Fruit fly (Drosophila melanogaster) whole organism, embryonic: ENCODE data around the gene mRpL46.
A peak's percentile ranks its signal among the peaks of the same experiment; 100 is the strongest.

Experiments
- Abd-B ChIP-seq: fragments of 200-800 bp; sonication (Bioruptor generic); optimal IDR thresholded peaks from 2 replicates; lab custom pipeline; 2018; ENCODE audit warnings: missing biosample characterization, mild to moderate bottlenecking, missing genetic modification characterization, moderate library complexity
- Atf3 ChIP-seq: fragments of 200-800 bp; sonication (Bioruptor generic); optimal IDR thresholded peaks from 3 replicates; lab custom pipeline; 2016; ENCODE audit warnings: missing biosample characterization, missing genetic modification characterization
- B-H2 ChIP-seq: fragments of 200-800 bp; sonication (Bioruptor generic); optimal IDR thresholded peaks from 2 replicates; lab custom pipeline; 2018; ENCODE audit warnings: missing biosample characterization, mild to moderate bottlenecking, missing genetic modification characterization
- CG10654 ChIP-seq: fragments of 200-800 bp; sonication (Bioruptor generic); optimal IDR thresholded peaks from 2 replicates; lab custom pipeline; 2016; ENCODE audit warnings: missing biosample characterization, missing genetic modification characterization
- CG11456 ChIP-seq: fragments of 200-800 bp; sonication (Bioruptor generic); IDR thresholded peaks from 3 replicates; pipeline ENCODE4 v1.3.6; 2022; ENCODE audit warnings: missing biosample characterization, missing genetic modification characterization
- CG12104 ChIP-seq: fragments of 200-800 bp; sonication (Bioruptor generic); optimal IDR thresholded peaks from 3 replicates; lab custom pipeline; 2016; ENCODE audit warnings: missing biosample characterization, missing genetic modification characterization
- CG13424 ChIP-seq: fragments of 200-800 bp; sonication (Bioruptor generic); optimal IDR thresholded peaks from 2 replicates; lab custom pipeline; 2019; ENCODE audit warnings: missing biosample characterization, mild to moderate bottlenecking, missing genetic modification characterization, moderate library complexity
- CG13624 ChIP-seq: fragments of 200-800 bp; sonication (Bioruptor generic); optimal IDR thresholded peaks from 2 replicates; lab custom pipeline; 2016; ENCODE audit warnings: missing biosample characterization, missing genetic modification characterization
- CG14441 ChIP-seq: fragments of 200-800 bp; sonication (Bioruptor generic); IDR thresholded peaks from 2 replicates; pipeline ENCODE4 v1.3.6; 2022; ENCODE audit warnings: missing biosample characterization, missing genetic modification characterization
- CG15514 ChIP-seq: fragments of 200-800 bp; sonication (Bioruptor generic); optimal IDR thresholded peaks from 3 replicates; lab custom pipeline; 2017; ENCODE audit warnings: missing biosample characterization, missing genetic modification characterization, mild to moderate bottlenecking, moderate library complexity, missing genetic modification reagents
- CG17568 ChIP-seq: fragments of 200-800 bp; sonication (Bioruptor generic); optimal IDR thresholded peaks from 2 replicates; lab custom pipeline; 2018; ENCODE audit warnings: missing biosample characterization, mild to moderate bottlenecking, missing genetic modification characterization, moderate library complexity
- CG30020 ChIP-seq: fragments of 200-800 bp; optimal IDR thresholded peaks from 2 replicates; lab custom pipeline; 2019; ENCODE audit warnings: missing biosample characterization, mild to moderate bottlenecking, missing genetic modification characterization, moderate library complexity
- CG31365 ChIP-seq: fragments of 200-800 bp; sonication (Bioruptor generic); optimal IDR thresholded peaks from 2 replicates; lab custom pipeline; 2018; ENCODE audit warnings: missing biosample characterization, mild to moderate bottlenecking, missing genetic modification characterization
- CG34422 ChIP-seq: fragments of 200-800 bp; sonication (Bioruptor generic); IDR thresholded peaks from 3 replicates; pipeline ENCODE4 v1.3.6; 2022; ENCODE audit warnings: missing biosample characterization, missing genetic modification characterization
- CG5180 ChIP-seq: fragments of 200-800 bp; sonication (Bioruptor generic); optimal IDR thresholded peaks from 3 replicates; lab custom pipeline; 2017; ENCODE audit warnings: missing biosample characterization, missing genetic modification characterization, mild to moderate bottlenecking, moderate library complexity, missing genetic modification reagents
- CG6175 ChIP-seq: fragments of 200-800 bp; sonication (Bioruptor generic); IDR thresholded peaks from 3 replicates; pipeline ENCODE4 v1.3.6; 2022; ENCODE audit warnings: missing biosample characterization, missing genetic modification characterization
- CG6254 ChIP-seq: fragments of 200-800 bp; sonication (Bioruptor generic); optimal IDR thresholded peaks from 3 replicates; lab custom pipeline; 2017; ENCODE audit warnings: mild to moderate bottlenecking, missing biosample characterization, missing genetic modification reagents, missing genetic modification characterization
- CG6689 ChIP-seq: fragments of 200-800 bp; sonication (Bioruptor generic); IDR thresholded peaks from 2 replicates; pipeline ENCODE4 v1.3.6; 2022; ENCODE audit warnings: missing biosample characterization, missing genetic modification characterization
- CG8924 ChIP-seq: fragments of 200-800 bp; optimal IDR thresholded peaks from 3 replicates; lab custom pipeline; 2019; ENCODE audit warnings: missing biosample characterization, mild to moderate bottlenecking, missing genetic modification characterization, moderate library complexity
- CG9215 ChIP-seq: fragments of 200-800 bp; sonication (Bioruptor generic); IDR thresholded peaks from 2 replicates; pipeline ENCODE4 v1.3.6; 2022; ENCODE audit warnings: missing biosample characterization, missing genetic modification characterization
- CG9727 ChIP-seq: fragments of 200-800 bp; sonication (Bioruptor generic); optimal IDR thresholded peaks from 3 replicates; lab custom pipeline; 2017; ENCODE audit warnings: missing biosample characterization, mild to moderate bottlenecking, missing genetic modification characterization
- CG9797 ChIP-seq: fragments of 200-800 bp; sonication (Bioruptor generic); optimal IDR thresholded peaks from 3 replicates; lab custom pipeline; 2018; ENCODE audit warnings: missing biosample characterization, mild to moderate bottlenecking, missing genetic modification characterization
- CG9876 ChIP-seq: fragments of 200-800 bp; sonication (Bioruptor generic); optimal IDR thresholded peaks from 2 replicates; lab custom pipeline; 2016; ENCODE audit warnings: missing biosample characterization, missing genetic modification characterization
- CHES-1-like ChIP-seq: fragments of 200-800 bp; sonication (Bioruptor generic); optimal IDR thresholded peaks from 2 replicates; lab custom pipeline; 2016; ENCODE audit warnings: missing biosample characterization, missing genetic modification characterization
- Fer1 ChIP-seq: fragments of 200-800 bp; sonication (Bioruptor generic); optimal IDR thresholded peaks from 2 replicates; lab custom pipeline; 2017; ENCODE audit warnings: missing biosample characterization, mild to moderate bottlenecking, missing genetic modification characterization
- Fer3 ChIP-seq: fragments of 200-800 bp; sonication (Bioruptor generic); optimal IDR thresholded peaks from 2 replicates; lab custom pipeline; 2018; ENCODE audit warnings: missing biosample characterization, mild to moderate bottlenecking, missing genetic modification characterization, moderate library complexity
- GATAe ChIP-seq: fragments of 200-800 bp; sonication (Bioruptor generic); conservative IDR thresholded peaks from 2 replicates; pipeline ENCODE4 v1.3.6; 2022; ENCODE audit warnings: missing biosample characterization, missing genetic modification characterization
- HLH3B ChIP-seq: fragments of 200-800 bp; sonication (Bioruptor generic); IDR thresholded peaks from 2 replicates; pipeline ENCODE4 v1.3.6; 2022; ENCODE audit warnings: missing biosample characterization, missing genetic modification characterization
- HLHmδ ChIP-seq: fragments of 200-800 bp; sonication (Bioruptor generic); optimal IDR thresholded peaks from 2 replicates; lab custom pipeline; 2018; ENCODE audit warnings: missing biosample characterization, mild to moderate bottlenecking, missing genetic modification characterization, moderate library complexity
- HmgZ ChIP-seq: fragments of 200-800 bp; sonication (Bioruptor generic); optimal IDR thresholded peaks from 2 replicates; lab custom pipeline; 2018; ENCODE audit warnings: missing biosample characterization, mild to moderate bottlenecking, missing genetic modification characterization
- Rx ChIP-seq: fragments of 200-800 bp; sonication (Bioruptor generic); IDR thresholded peaks from 2 replicates; pipeline ENCODE4 v1.3.6; 2022; ENCODE audit warnings: missing biosample characterization, missing genetic modification characterization
- Scr ChIP-seq: fragments of 200-800 bp; sonication (Bioruptor generic); IDR thresholded peaks from 2 replicates; pipeline ENCODE4 v1.3.6; 2022; ENCODE audit warnings: missing biosample characterization, missing genetic modification characterization; ENCODE audit not compliant: partially characterized antibody
- Sox102F ChIP-seq: fragments of 200-800 bp; sonication (Bioruptor generic); optimal IDR thresholded peaks from 2 replicates; lab custom pipeline; 2018; ENCODE audit warnings: missing biosample characterization, mild to moderate bottlenecking, missing genetic modification characterization, moderate library complexity
- Taf1 ChIP-seq: fragments of 200-800 bp; sonication (Bioruptor generic); IDR thresholded peaks from 2 replicates; pipeline ENCODE4 v1.3.6; 2022; ENCODE audit warnings: missing biosample characterization, missing genetic modification characterization
- ash1 ChIP-seq: fragments of 200-800 bp; sonication (Bioruptor generic); optimal IDR thresholded peaks from 2 replicates; lab custom pipeline; 2018; ENCODE audit warnings: missing biosample characterization, mild to moderate bottlenecking, missing genetic modification characterization
- bowl ChIP-seq: fragments of 200-800 bp; sonication (Bioruptor generic); IDR thresholded peaks from 2 replicates; pipeline ENCODE4 v1.3.6; 2022; ENCODE audit warnings: missing biosample characterization, missing genetic modification characterization
- caup ChIP-seq: fragments of 200-800 bp; sonication (Bioruptor generic); optimal IDR thresholded peaks from 3 replicates; lab custom pipeline; 2017; ENCODE audit warnings: missing biosample characterization, mild to moderate bottlenecking, missing genetic modification characterization, moderate library complexity; ENCODE audit not compliant: severe bottlenecking
- chm ChIP-seq: fragments of 200-800 bp; sonication (Bioruptor generic); IDR thresholded peaks from 2 replicates; pipeline ENCODE4 v1.3.6; 2022; ENCODE audit warnings: missing biosample characterization, missing genetic modification characterization
- crp ChIP-seq, 2 experiments: fragments of 200-800 bp; sonication (Bioruptor generic); optimal IDR thresholded peaks; 2 replicates in 1 of 2; 3 replicates in 1 of 2; lab custom pipeline; 2017; ENCODE audit warnings: missing biosample characterization in 2 of 2, missing genetic modification characterization in 2 of 2, mild to moderate bottlenecking in 1 of 2, moderate library complexity in 1 of 2
- eyg ChIP-seq: fragments of 200-800 bp; sonication (Bioruptor generic); optimal IDR thresholded peaks from 3 replicates; lab custom pipeline; 2016; ENCODE audit warnings: missing biosample characterization, missing genetic modification characterization
- grn ChIP-seq: fragments of 200-800 bp; sonication (Bioruptor generic); optimal IDR thresholded peaks from 3 replicates; lab custom pipeline; 2017; ENCODE audit warnings: missing biosample characterization, missing genetic modification characterization
- hb ChIP-seq: fragments of 200-800 bp; sonication (Bioruptor generic); IDR thresholded peaks from 3 replicates; pipeline ENCODE4 v1.3.6; 2022; ENCODE audit warnings: missing biosample characterization, missing genetic modification characterization; ENCODE audit not compliant: partially characterized antibody
- jumu ChIP-seq: fragments of 200-800 bp; sonication (Bioruptor generic); optimal IDR thresholded peaks from 3 replicates; lab custom pipeline; 2016; ENCODE audit warnings: missing biosample characterization, missing genetic modification characterization
- kah ChIP-seq: fragments of 200-800 bp; sonication (Bioruptor generic); optimal IDR thresholded peaks from 2 replicates; lab custom pipeline; 2018; ENCODE audit warnings: missing biosample characterization, mild to moderate bottlenecking, missing genetic modification characterization
- knrl ChIP-seq: fragments of 200-800 bp; sonication (Bioruptor generic); IDR thresholded peaks from 3 replicates; pipeline ENCODE4 v1.3.6; 2022; ENCODE audit warnings: missing biosample characterization, missing genetic modification characterization; ENCODE audit not compliant: partially characterized antibody
- vnd ChIP-seq: fragments of 200-800 bp; sonication (Bioruptor generic); IDR thresholded peaks from 3 replicates; pipeline ENCODE4 v1.3.6; 2022; ENCODE audit warnings: missing biosample characterization, missing genetic modification characterization; ENCODE audit not compliant: partially characterized antibody
- zfh1 ChIP-seq: fragments of 200-800 bp; sonication (Bioruptor generic); IDR thresholded peaks from 3 replicates; pipeline ENCODE4 v1.3.6; 2022; ENCODE audit warnings: missing biosample characterization, missing genetic modification characterization

Gene mRpL46

DNA sequence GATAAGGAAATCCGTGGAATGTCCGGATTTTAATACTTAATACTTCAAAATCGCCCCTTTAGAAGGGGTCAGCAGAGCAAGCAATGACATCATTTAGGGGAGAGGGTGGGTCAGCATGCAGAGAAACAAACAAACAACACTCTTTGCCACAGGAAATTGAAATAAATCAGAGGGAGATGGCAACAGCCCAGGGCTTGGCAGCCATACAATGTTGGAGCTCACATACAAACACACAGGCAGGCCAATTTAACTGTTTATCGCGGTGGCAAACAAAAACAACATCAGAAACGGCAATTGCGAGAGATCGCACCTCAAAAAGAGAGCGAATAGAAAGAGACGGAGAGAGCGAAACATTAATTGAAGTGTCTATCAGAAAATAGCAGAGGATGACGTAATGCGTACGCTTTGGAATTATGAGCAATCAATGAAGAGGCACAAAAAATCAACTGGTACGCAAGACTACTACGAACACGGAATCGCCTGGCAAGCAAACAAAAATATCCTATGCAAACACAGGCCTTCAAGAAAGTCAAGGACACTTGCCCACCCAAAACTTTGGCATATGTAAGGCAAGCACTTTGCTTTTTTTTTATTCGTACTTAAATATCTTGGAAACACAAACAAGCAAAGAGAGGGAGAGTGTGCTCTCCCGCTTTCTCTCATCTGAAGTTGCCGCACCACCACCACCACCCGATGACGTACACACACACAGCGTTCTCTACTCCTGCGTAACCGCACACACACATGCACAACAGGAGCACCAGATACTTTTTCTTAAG, 17.1 kb downstream of the mRpL46 start (continued):
- peak; percentile 9 for TF ChIP-seq kah (GFP tag; lab: Kevin White, UChicago)
- peak; percentile 47 for TF ChIP-seq CG5180 (GFP tag; lab: Kevin White, UChicago)
- no peak for TF ChIP-seq CG31365
- TF ChIP-seq Sox102F (GFP tag; lab: Kevin White, UChicago) = no peak
- TF ChIP-seq Abd-B (GFP tag; lab: Kevin White, UChicago) = peak; percentile 21
- TF ChIP-seq Scr (GFP tag; lab: Robert Waterston, UW) = 0 out of 2 replicates have a peak, but pooled peaks have one; percentile 28
- TF ChIP-seq vnd (GFP tag; lab: Robert Waterston, UW) = 0 out of 3 replicates have a peak, but pooled peaks have one; percentile 14
- TF ChIP-seq HmgZ = peak; percentile 56
- TF ChIP-seq CG12104 (GFP tag; lab: Kevin White, UChicago) = peak; percentile 14
- TF ChIP-seq jumu (GFP tag; lab: Kevin White, UChicago) = no peak
- peak; percentile 7 for TF ChIP-seq Fer3 (tag; lab: Kevin White, UChicago)
- TF ChIP-seq bowl = peak; percentile 48; the same call in 1 of the 2 replicates
- peak; percentile 63; the same call in 2 of the 3 replicates for TF ChIP-seq CG34422
- peak; percentile 49 for TF ChIP-seq CG15514 (GFP tag; lab: Kevin White, UChicago)
- TF ChIP-seq CG10654 (GFP tag; lab: Kevin White, UChicago) = no peak
- peak; percentile 32 for TF ChIP-seq CHES-1-like (GFP tag; lab: Kevin White, UChicago)
- TF ChIP-seq CG6689 = 0 out of 2 replicates have a peak, but pooled peaks have one; percentile 11
- TF ChIP-seq Taf1 (GFP tag; lab: Robert Waterston, UW) = no peak
- TF ChIP-seq ash1 (GFP tag; lab: Kevin White, UChicago) = peak; percentile 73
- TF ChIP-seq CG6254 (GFP tag; lab: Kevin White, UChicago) = no peak
- TF ChIP-seq CG9727 (GFP tag; lab: Kevin White, UChicago) = peak; percentile 31
- TF ChIP-seq CG11456 = peak; percentile 26; the same call in 1 of the 3 replicates
- peak; percentile 77 for TF ChIP-seq Atf3 (GFP tag; lab: Kevin White, UChicago)
- TF ChIP-seq crp (GFP tag; optimal IDR thresholded peaks at IDR 0.05; lab: Kevin White, UChicago) = no peak
- TF ChIP-seq HLHmδ (GFP tag; lab: Kevin White, UChicago) = peak; percentile 26
- TF ChIP-seq CG13624 (GFP tag; lab: Kevin White, UChicago) = peak; percentile 46
- TF ChIP-seq CG17568 (GFP tag; lab: Kevin White, UChicago) = no peak
- no peak for TF ChIP-seq Rx (GFP tag; lab: Robert Waterston, UW)
- TF ChIP-seq CG9797 (GFP tag; lab: Kevin White, UChicago) = no peak
- peak; percentile 53; the same call in 1 of the 2 replicates for TF ChIP-seq GATAe (GFP tag; lab: Robert Waterston, UW)
- peak; percentile 81 for TF ChIP-seq caup (GFP tag; lab: Kevin White, UChicago)
- TF ChIP-seq grn (GFP tag; lab: Kevin White, UChicago) = peak; percentile 58
- TF ChIP-seq chm (GFP tag; lab: Robert Waterston, UW) = peak; percentile 79
- no peak for TF ChIP-seq hb (GFP tag; lab: Robert Waterston, UW)
- TF ChIP-seq CG9215 = no peak
- no peak for TF ChIP-seq CG13424 (tag; lab: Kevin White, UChicago)
- TF ChIP-seq Fer1 (GFP tag; lab: Kevin White, UChicago) = peak; percentile 57
- TF ChIP-seq CG6175 = peak; percentile 53; the same call in 1 of the 3 replicates
- peak; percentile 36; the same call in 1 of the 3 replicates for TF ChIP-seq knrl (GFP tag; lab: Robert Waterston, UW)
- peak; percentile 84 for TF ChIP-seq B-H2 (GFP tag; lab: Kevin White, UChicago)
- TF ChIP-seq eyg (GFP tag; lab: Kevin White, UChicago) = no peak
- TF ChIP-seq zfh1 (GFP tag; lab: Robert Waterston, UW) = 0 out of 3 replicates have a peak, but pooled peaks have one; percentile 32
- TF ChIP-seq CG9876 (GFP tag; lab: Kevin White, UChicago) = no peak
- TF ChIP-seq CG30020 (tag; lab: Kevin White, UChicago) = no peak
- TF ChIP-seq HLH3B (GFP tag; lab: Robert Waterston, UW) = peak; percentile 43; the same call in 1 of the 2 replicates
- peak; percentile 36 for TF ChIP-seq CG8924
- peak; percentile 44; the same call in 1 of the 2 replicates for TF ChIP-seq CG14441 (GFP tag; lab: Robert Waterston, UW)
